Worm (Caenorhabditis elegans): ENCODE measurements around the gene oga-1.

DNA sequence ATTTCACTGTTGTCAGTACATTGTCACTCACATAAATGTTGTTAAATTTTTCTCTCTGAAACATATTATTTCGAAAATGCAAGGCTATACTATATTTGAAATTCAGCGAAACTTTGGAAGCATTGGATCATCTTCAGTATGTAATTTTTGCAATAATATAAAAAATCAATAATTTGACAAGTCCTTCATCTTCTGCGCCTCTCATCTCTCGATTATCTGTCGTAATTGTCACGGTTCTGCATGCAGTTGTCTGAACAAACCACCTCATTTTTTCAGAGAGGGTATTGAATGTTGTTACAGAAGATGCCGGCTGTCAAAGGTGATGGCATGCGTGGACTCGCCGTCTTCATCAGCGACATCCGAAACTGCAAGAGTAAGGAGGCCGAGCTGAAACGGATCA is 8.9 kb downstream of the oga-1 start, which contains the start of gene apa-2:
- no peak for TF ChIP-seq tbx-11 (GFP tag; IDR thresholded peaks at IDR 0.05)
- no peak for TF ChIP-seq ama-1 (optimal IDR thresholded peaks at IDR 0.05)
- no peak for TF ChIP-seq F13C5.2 (tag; optimal IDR thresholded peaks at IDR 0.05)
- TF ChIP-seq ets-7 (tag; optimal IDR thresholded peaks at IDR 0.05): no peak
- no peak for TF ChIP-seq ceh-13 (GFP tag; optimal IDR thresholded peaks at IDR 0.05)
- no peak for TF ChIP-seq tbx-37 (GFP tag; conservative IDR thresholded peaks at IDR 0.05)
- TF ChIP-seq sea-1 (GFP tag; conservative IDR thresholded peaks at IDR 0.05): no peak
